Worm (Caenorhabditis elegans) whole organism, early embryonic: ENCODE measurements around the gene F15H10.7.

ENCODE experiments used
- B0310.2 ChIP-seq: sonication (generic microtip); optimal IDR thresholded peaks from 2 replicates; lab custom pipeline; 2016; ENCODE audit warnings: mild to moderate bottlenecking, missing genetic modification characterization, missing compliant biosample characterization
- F13C5.2 ChIP-seq: sonication (generic microtip); optimal IDR thresholded peaks from 2 replicates; lab custom pipeline; 2017; ENCODE audit warnings: mild to moderate bottlenecking, missing genetic modification characterization, inconsistent platforms, missing compliant biosample characterization
- aly-1 ChIP-seq: sonication (generic microtip); optimal IDR thresholded peaks from 2 replicates; lab custom pipeline; 2016; ENCODE audit warnings: missing genetic modification characterization, missing compliant biosample characterization
- ama-1 ChIP-seq: fragments of 150-350 bp; optimal IDR thresholded peaks from 2 replicates; lab custom pipeline; 2014
- ceh-13 ChIP-seq: fragments of 200-800 bp; sonication (Bioruptor generic); optimal IDR thresholded peaks from 2 replicates; lab custom pipeline; 2018; ENCODE audit warnings: mild to moderate bottlenecking, missing genetic modification characterization, missing compliant biosample characterization
- ceh-36 ChIP-seq: sonication (generic microtip); optimal IDR thresholded peaks from 2 replicates; lab custom pipeline; 2016; ENCODE audit warnings: missing genetic modification characterization, inconsistent platforms, missing compliant biosample characterization
- ets-7 ChIP-seq: sonication (generic microtip); optimal IDR thresholded peaks from 2 replicates; lab custom pipeline; 2016; ENCODE audit warnings: missing genotype, missing genetic modification characterization, missing compliant biosample characterization
- flt-1 ChIP-seq: fragments of 200-800 bp; sonication (Bioruptor generic); IDR thresholded peaks from 2 replicates; pipeline ENCODE4 v1.3.6; 2022; ENCODE audit warnings: missing genetic modification characterization, missing compliant biosample characterization
- hmbx-1 ChIP-seq: sonication (generic microtip); optimal IDR thresholded peaks from 2 replicates; lab custom pipeline; 2016; ENCODE audit warnings: mild to moderate bottlenecking, missing genetic modification characterization, missing compliant biosample characterization
- hmg-4 ChIP-seq: fragments of 200-800 bp; sonication (Bioruptor generic); optimal IDR thresholded peaks from 2 replicates; lab custom pipeline; 2018; ENCODE audit warnings: mild to moderate bottlenecking, missing genetic modification characterization, missing compliant biosample characterization
- hnd-1 ChIP-seq: sonication (generic microtip); optimal IDR thresholded peaks from 2 replicates; lab custom pipeline; 2016; ENCODE audit warnings: missing genetic modification characterization, missing compliant biosample characterization
- pes-1 ChIP-seq: fragments of 200-800 bp; sonication (Bioruptor generic); IDR thresholded peaks from 2 replicates; pipeline ENCODE4 v1.3.6; 2022; ENCODE audit warnings: missing genetic modification reagents, missing genetic modification characterization, missing compliant biosample characterization
- scrt-1 ChIP-seq: fragments of 200-800 bp; sonication (Bioruptor generic); IDR thresholded peaks from 2 replicates; pipeline ENCODE4 v1.3.6; 2022; ENCODE audit warnings: missing genetic modification characterization, missing compliant biosample characterization
- sea-1 ChIP-seq: fragments of 200-800 bp; sonication (Bioruptor generic); conservative IDR thresholded peaks from 2 replicates; pipeline ENCODE4 v1.3.6; 2022; ENCODE audit warnings: missing genetic modification characterization, missing compliant biosample characterization
- tbx-11 ChIP-seq: fragments of 200-800 bp; sonication (Bioruptor generic); IDR thresholded peaks from 2 replicates; pipeline ENCODE4 v1.3.6; 2022; ENCODE audit warnings: missing genetic modification characterization, missing compliant biosample characterization
- tbx-37 ChIP-seq: fragments of 200-800 bp; sonication (Bioruptor generic); conservative IDR thresholded peaks from 2 replicates; pipeline ENCODE4 v1.3.6; 2022; ENCODE audit warnings: missing genetic modification reagents, missing genetic modification characterization, missing compliant biosample characterization
- tra-4 ChIP-seq: sonication (generic microtip); optimal IDR thresholded peaks from 2 replicates; lab custom pipeline; 2017; ENCODE audit warnings: missing genetic modification characterization, missing compliant biosample characterization

Gene F15H10.7

DNA sequence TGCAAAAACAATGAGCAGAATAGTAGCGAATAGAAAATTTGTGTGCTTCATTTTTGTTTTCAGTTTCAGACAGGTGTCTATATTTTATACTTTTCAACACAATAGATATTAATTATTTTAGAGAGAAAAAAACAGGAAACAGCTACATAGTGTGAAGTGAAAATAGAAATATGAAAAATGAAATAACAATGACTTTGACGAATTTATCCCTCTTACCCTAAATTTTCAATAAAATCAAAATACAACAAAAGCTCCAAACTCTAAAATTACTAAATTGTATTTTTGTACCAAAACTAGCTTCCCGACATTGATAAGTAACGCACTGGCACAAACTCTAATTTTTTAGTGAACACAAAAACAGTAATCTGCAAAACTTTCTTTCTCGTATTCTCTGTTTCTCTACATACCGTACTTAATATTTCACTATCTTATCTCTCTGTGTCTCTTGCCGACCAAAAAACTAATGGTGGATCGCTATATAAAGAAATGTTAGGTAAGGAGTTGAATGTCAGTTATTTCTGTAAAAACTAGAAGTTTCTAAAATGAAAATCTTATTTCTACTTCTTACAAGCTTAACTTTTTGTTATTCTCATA, 10.9 kb downstream of the F15H10.7 start, which contains the start of the genes col-151 and ugt-1:
Gene col-151 (minus strand): TSS at position 51 of the 594 bp plus-strand sequence.
Gene ugt-1 (plus strand): TSS at position 491 of the 594 bp plus-strand sequence.
- TF ChIP-seq ets-7 (tag; lab: Kevin White, UChicago) (no peak), tra-4 (tag; lab: Kevin White, UChicago) (no peak), aly-1 (tag; lab: Kevin White, UChicago) (no peak), ceh-13 (GFP tag; lab: Kevin White, UChicago) (no peak), hmg-4 (GFP tag; lab: Kevin White, UChicago) (no peak), tbx-37 (GFP tag; lab: Robert Waterston, UW) (no peak), scrt-1 (GFP tag; lab: Robert Waterston, UW) (no peak), flt-1 (GFP tag; lab: Robert Waterston, UW) (no peak), sea-1 (no peak), tbx-11 (no peak), pes-1 (GFP tag; lab: Robert Waterston, UW) (no peak), ceh-36 (tag; lab: Kevin White, UChicago) (no peak), hnd-1 (tag; lab: Kevin White, UChicago) (no peak)

DNA sequence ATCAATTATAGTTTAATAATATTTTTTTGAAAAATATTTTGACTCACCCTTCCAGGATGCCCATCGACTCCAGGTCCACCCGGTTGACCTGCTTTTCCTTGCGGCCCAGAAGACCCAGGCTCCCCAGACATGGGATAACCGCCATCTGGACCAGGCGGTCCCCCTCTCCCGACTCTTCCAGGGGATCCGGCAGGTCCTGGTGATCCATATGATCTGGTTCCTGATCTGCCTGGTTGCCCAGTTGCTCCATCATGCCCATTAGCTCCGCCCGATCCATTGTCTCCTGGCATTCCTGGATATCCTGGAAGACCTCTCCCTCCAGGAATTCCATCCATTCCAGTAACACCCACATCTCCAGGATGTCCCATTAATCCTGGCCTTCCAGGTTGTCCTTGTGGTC, 12.5 kb downstream of the F15H10.7 start:
- TF ChIP-seq hmbx-1 (no peak), tbx-37 (GFP tag; lab: Robert Waterston, UW) (no peak), aly-1 (tag; lab: Kevin White, UChicago) (no peak), pes-1 (GFP tag; lab: Robert Waterston, UW) (no peak), ets-7 (tag; lab: Kevin White, UChicago) (no peak), B0310.2 (tag; lab: Kevin White, UChicago) (no peak), tra-4 (tag; lab: Kevin White, UChicago) (no peak), flt-1 (GFP tag; lab: Robert Waterston, UW) (no peak)

DNA sequence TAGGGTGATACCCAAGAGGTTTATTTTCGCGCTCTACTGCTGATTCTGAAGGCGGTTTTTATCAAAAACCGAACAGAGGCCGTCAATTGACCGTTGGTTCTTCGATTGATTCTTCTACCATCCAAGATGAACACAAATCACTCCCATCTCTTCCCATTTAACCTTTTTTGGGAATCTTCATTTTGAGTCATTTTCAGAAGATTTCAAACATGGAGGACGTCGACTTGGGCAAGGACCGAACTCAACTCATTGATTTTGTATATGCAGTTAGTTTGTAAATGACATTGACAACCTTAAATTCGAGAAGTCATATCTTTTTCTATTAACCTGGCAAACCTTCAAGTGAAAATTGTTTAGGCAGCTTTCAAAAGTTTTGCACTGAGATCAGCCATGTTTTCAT, 17.9 kb downstream of the F15H10.7 start, which contains the start of gene AC3.5:
Gene AC3.5 (plus strand): TSS at position 210 of the 400 bp plus-strand sequence.
- TF ChIP-seq B0310.2 (tag; lab: Kevin White, UChicago) = no peak
- no peak for TF ChIP-seq sea-1
- TF ChIP-seq scrt-1 (GFP tag; lab: Robert Waterston, UW) = no peak
- no peak for TF ChIP-seq ceh-13 (GFP tag; lab: Kevin White, UChicago)
- TF ChIP-seq flt-1 (GFP tag; lab: Robert Waterston, UW) = no peak

DNA sequence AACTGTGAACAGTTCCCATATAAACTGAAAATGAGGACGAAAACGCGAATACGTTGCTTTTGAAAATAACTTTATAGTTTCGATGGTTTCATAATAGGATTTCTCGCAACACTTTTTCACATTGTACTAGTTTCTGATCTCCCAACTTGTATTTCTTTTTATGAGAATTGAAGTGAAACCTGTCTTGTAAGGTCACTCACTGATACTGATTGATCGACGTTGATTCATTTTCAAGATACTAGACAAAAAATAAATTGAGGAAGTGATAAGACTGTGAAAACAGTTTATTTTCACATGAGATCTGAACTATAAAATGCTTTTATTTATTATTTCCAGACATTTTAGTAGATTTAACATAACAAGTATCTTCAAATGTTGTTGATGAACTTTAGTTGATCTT, 18.8 kb downstream of the F15H10.7 start:
- TF ChIP-seq ceh-13 (GFP tag; lab: Kevin White, UChicago) (no peak), pes-1 (GFP tag; lab: Robert Waterston, UW) (no peak), ceh-36 (tag; lab: Kevin White, UChicago) (no peak), hmbx-1 (no peak), aly-1 (tag; lab: Kevin White, UChicago) (no peak), sea-1 (no peak), tbx-11 (no peak), tbx-37 (GFP tag; lab: Robert Waterston, UW) (no peak), hnd-1 (tag; lab: Kevin White, UChicago) (no peak), hmg-4 (GFP tag; lab: Kevin White, UChicago) (no peak), tra-4 (tag; lab: Kevin White, UChicago) (no peak), flt-1 (GFP tag; lab: Robert Waterston, UW) (no peak), ama-1 (lab: Kevin White, UChicago) (no peak), B0310.2 (tag; lab: Kevin White, UChicago) (no peak), ets-7 (tag; lab: Kevin White, UChicago) (no peak), scrt-1 (GFP tag; lab: Robert Waterston, UW) (no peak), F13C5.2 (tag; lab: Kevin White, UChicago) (no peak)

DNA sequence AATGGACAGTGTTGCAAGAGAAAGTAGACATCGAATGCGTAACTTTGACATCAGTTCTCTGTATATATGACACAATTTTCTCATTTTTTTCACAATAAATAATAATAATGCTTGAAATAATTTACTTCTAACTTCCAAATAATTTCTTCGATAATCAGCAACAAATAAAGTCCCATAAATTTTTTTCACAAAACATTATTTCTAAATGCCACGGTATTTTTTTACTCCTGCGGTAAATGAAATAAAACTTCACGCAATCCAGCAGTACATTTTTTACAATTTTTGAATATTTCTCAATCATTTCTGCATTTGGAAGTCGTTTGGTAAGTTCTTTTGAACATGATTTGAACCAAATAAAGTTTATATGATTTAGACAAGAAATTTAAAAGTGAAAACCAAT, 22.3 kb downstream of the F15H10.7 start, which contains the start of gene spe-10:
Gene spe-10 (plus strand): TSS at position 301 of the 400 bp plus-strand sequence.
- TF ChIP-seq ceh-13 (GFP tag; lab: Kevin White, UChicago) (no peak), ama-1 (lab: Kevin White, UChicago) (no peak), B0310.2 (tag; lab: Kevin White, UChicago) (no peak), ceh-36 (tag; lab: Kevin White, UChicago) (no peak), ets-7 (tag; lab: Kevin White, UChicago) (no peak), pes-1 (GFP tag; lab: Robert Waterston, UW) (no peak), F13C5.2 (tag; lab: Kevin White, UChicago) (no peak), tbx-37 (GFP tag; lab: Robert Waterston, UW) (no peak), hmbx-1 (no peak), hnd-1 (tag; lab: Kevin White, UChicago) (no peak)

DNA sequence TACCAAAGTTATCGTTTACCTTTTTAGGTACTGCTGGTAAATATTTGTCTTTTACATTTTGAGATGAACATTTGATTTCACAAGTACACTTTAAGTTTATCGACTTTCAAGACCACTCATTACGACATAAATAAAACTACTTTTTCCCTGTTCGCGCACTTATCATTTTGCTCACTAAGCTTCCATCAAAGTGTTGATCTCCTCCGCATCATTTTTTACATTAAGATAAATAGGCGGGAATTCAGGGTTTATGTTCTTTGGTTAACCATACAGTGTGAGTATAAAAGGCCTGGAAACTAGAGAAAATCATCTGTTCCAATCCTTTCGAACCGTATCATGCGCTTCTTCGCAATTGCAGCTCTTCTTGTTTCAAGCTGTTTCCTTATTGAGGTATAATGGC, 24.1 kb downstream of the F15H10.7 start, which contains the start of gene pqn-2:
Gene pqn-2 (plus strand): TSS at position 301 of the 400 bp plus-strand sequence.
- no peak for TF ChIP-seq F13C5.2 (tag; lab: Kevin White, UChicago)

DNA sequence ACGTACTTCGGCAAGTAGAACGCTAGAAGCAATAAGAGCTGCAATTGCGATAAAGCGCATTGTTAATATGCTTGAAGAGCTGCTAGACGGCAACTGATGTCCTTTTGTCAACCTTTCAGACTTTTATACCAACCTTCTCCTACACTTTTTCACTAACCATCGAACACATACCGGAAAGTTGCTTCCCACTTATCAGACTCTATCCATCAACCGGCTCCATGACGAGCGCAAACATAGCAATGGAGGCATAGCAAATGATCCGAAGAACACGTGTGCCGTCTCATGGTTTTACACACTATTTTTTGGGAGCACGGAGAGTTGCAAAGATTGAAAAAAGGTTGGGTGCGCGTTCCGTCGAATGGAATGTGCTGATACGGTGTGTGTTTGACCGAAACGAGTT, 24.5 kb downstream of the F15H10.7 start, which contains the start of gene abu-1:
Gene abu-1 (minus strand): TSS at position 101 of the 400 bp plus-strand sequence.
- TF ChIP-seq F13C5.2 (tag; lab: Kevin White, UChicago) (no peak), pes-1 (GFP tag; lab: Robert Waterston, UW) (no peak), tbx-37 (GFP tag; lab: Robert Waterston, UW) (no peak), hmg-4 (GFP tag; lab: Kevin White, UChicago) (no peak)

DNA sequence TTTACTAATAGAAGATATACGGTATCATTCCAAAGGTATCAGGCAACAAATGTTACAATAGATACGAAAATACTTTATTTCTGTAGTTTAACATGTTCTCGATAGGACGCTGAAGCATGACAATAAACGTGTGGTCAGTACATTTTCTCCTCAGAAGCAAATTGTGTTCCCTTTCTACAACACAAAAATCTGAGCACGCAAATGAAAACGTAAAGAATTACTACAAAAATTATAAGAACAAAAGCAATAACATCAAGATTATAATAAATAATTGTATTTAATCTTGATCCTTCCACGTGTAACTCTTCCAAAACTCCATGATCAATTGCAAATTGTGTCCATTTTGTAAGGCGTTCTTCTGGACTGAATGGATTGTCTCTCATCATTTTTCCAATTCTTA, 26.5 kb downstream of the F15H10.7 start:
- TF ChIP-seq F13C5.2 (tag; lab: Kevin White, UChicago) (no peak), ceh-13 (GFP tag; lab: Kevin White, UChicago) (no peak), B0310.2 (tag; lab: Kevin White, UChicago) (no peak), tra-4 (tag; lab: Kevin White, UChicago) (no peak), hnd-1 (tag; lab: Kevin White, UChicago) (no peak), pes-1 (GFP tag; lab: Robert Waterston, UW) (no peak), scrt-1 (GFP tag; lab: Robert Waterston, UW) (no peak), flt-1 (GFP tag; lab: Robert Waterston, UW) (no peak), ama-1 (lab: Kevin White, UChicago) (no peak), ets-7 (tag; lab: Kevin White, UChicago) (no peak), hmbx-1 (no peak), hmg-4 (GFP tag; lab: Kevin White, UChicago) (no peak), ceh-36 (tag; lab: Kevin White, UChicago) (no peak), aly-1 (tag; lab: Kevin White, UChicago) (no peak), tbx-37 (GFP tag; lab: Robert Waterston, UW) (no peak), sea-1 (no peak), tbx-11 (no peak)
